In genomic region chrV:6278117-6279081, ce11 we compare ENCODE assay signal across 5 worm cellular contexts.
TF ChIP-seq lines count a peak whose summit lies in the region.

TSS of gene fil-2 (plus strand) at chrV:6279031.

TF ChIP-seq in whole organism, L1 larva, 84 proteins besides CTCF, POLR2A, EP300 and RAD21 (continues in another document):
- TF ChIP-seq nhr-47 (tag; optimal IDR thresholded peaks at IDR 0.05; lab: Kevin White, UChicago) (peak; percentile 14), nhr-84 (tag; optimal IDR thresholded peaks at IDR 0.05; lab: Kevin White, UChicago) (no peak), elt-2 (tag; optimal IDR thresholded peaks at IDR 0.05; lab: Kevin White, UChicago) (peak; percentile 21), unc-62 (GFP tag; optimal IDR thresholded peaks at IDR 0.05; lab: Kevin White, UChicago) (no peak), tlp-1 (tag; optimal IDR thresholded peaks at IDR 0.05; lab: Kevin White, UChicago) (no peak), swsn-7 (tag; optimal IDR thresholded peaks at IDR 0.05; lab: Kevin White, UChicago) (no peak), ceh-8 (GFP tag; optimal IDR thresholded peaks at IDR 0.05; lab: Kevin White, UChicago) (no peak), elt-3 (tag; optimal IDR thresholded peaks at IDR 0.05; lab: Kevin White, UChicago) (no peak), xbp-1 (tag; optimal IDR thresholded peaks at IDR 0.05; lab: Kevin White, UChicago) (no peak), mab-9 (GFP tag; IDR thresholded peaks at IDR 0.05; lab: Robert Waterston, UW) (no peak), sptf-1 (tag; optimal IDR thresholded peaks at IDR 0.05; lab: Kevin White, UChicago) (no peak), dpl-1 (GFP tag; optimal IDR thresholded peaks at IDR 0.05; lab: Kevin White, UChicago) (no peak), snu-23 (GFP tag; optimal IDR thresholded peaks at IDR 0.05; lab: Kevin White, UChicago) (no peak), efl-3 (GFP tag; optimal IDR thresholded peaks at IDR 0.05; lab: Kevin White, UChicago) (no peak), alr-1 (tag; optimal IDR thresholded peaks at IDR 0.05; lab: Kevin White, UChicago; ENCODE audit: borderline replicate concordance) (no peak), nhr-11 (tag; optimal IDR thresholded peaks at IDR 0.05; lab: Kevin White, UChicago) (no peak), nhr-20 (tag; optimal IDR thresholded peaks at IDR 0.05; lab: Kevin White, UChicago) (peak; percentile 52), mdl-1 (tag; optimal IDR thresholded peaks at IDR 0.05; lab: Kevin White, UChicago) (no peak), tbx-2 (tag; optimal IDR thresholded peaks at IDR 0.05; lab: Kevin White, UChicago) (no peak)

TF ChIP-seq in whole organism, L2 larva, 48 proteins besides CTCF, POLR2A, EP300 and RAD21:
- peak; percentile 13 for TF ChIP-seq lin-13 (GFP tag; optimal IDR thresholded peaks at IDR 0.05; lab: Kevin White, UChicago)
- TF ChIP-seq blmp-1 (tag; optimal IDR thresholded peaks at IDR 0.05; lab: Kevin White, UChicago; ENCODE audit: insufficient read depth), result peak; percentile 62
- TF ChIP-seq gmeb-1 (tag; optimal IDR thresholded peaks at IDR 0.05; lab: Kevin White, UChicago), result peak; percentile 67
- peak; percentile 43 for TF ChIP-seq nhr-25 (tag; optimal IDR thresholded peaks at IDR 0.05; lab: Kevin White, UChicago)
- no peak for TF ChIP-seq unc-39 (tag; optimal IDR thresholded peaks at IDR 0.05; lab: Kevin White, UChicago)
- TF ChIP-seq dmd-4 (tag; optimal IDR thresholded peaks at IDR 0.05; lab: Kevin White, UChicago), result no peak
- TF ChIP-seq ztf-4 (tag; optimal IDR thresholded peaks at IDR 0.05; lab: Kevin White, UChicago), result peak; percentile 29
- TF ChIP-seq egl-27 (tag; optimal IDR thresholded peaks at IDR 0.05; lab: Kevin White, UChicago), result no peak
- TF ChIP-seq fos-1 (tag; optimal IDR thresholded peaks at IDR 0.05; lab: Kevin White, UChicago), result peak; percentile 14
- TF ChIP-seq ama-1 (optimal IDR thresholded peaks at IDR 0.05; lab: Kevin White, UChicago), result peak; percentile 29
- peak; percentile 44 for TF ChIP-seq sma-9 (GFP tag; optimal IDR thresholded peaks at IDR 0.05; lab: Kevin White, UChicago)
- no peak for TF ChIP-seq sma-9 (tag; optimal IDR thresholded peaks at IDR 0.05; lab: Kevin White, UChicago)
- peak; percentile 12 for TF ChIP-seq nhr-21 (tag; optimal IDR thresholded peaks at IDR 0.05; lab: Kevin White, UChicago)
- TF ChIP-seq nhr-77 (tag; optimal IDR thresholded peaks at IDR 0.05; lab: Kevin White, UChicago), result no peak
- no peak for TF ChIP-seq mbf-1 (tag; optimal IDR thresholded peaks at IDR 0.05; lab: Kevin White, UChicago)
- no peak for TF ChIP-seq snpc-4 (tag; optimal IDR thresholded peaks at IDR 0.05; lab: Kevin White, UChicago)
- peak; percentile 32 for TF ChIP-seq crh-2 (tag; optimal IDR thresholded peaks at IDR 0.05; lab: Kevin White, UChicago)

TF ChIP-seq in whole organism, L3 larva, 47 proteins besides CTCF, POLR2A, EP300 and RAD21 (continues in another document):
- TF ChIP-seq ceh-16 (tag; optimal IDR thresholded peaks at IDR 0.05; lab: Kevin White, UChicago), result no peak
- TF ChIP-seq elt-2 (tag; optimal IDR thresholded peaks at IDR 0.05; lab: Kevin White, UChicago), result peak; percentile 51
- TF ChIP-seq nhr-28 (tag; optimal IDR thresholded peaks at IDR 0.05; lab: Kevin White, UChicago), result peak; percentile 46
- no peak for TF ChIP-seq ceh-28 (tag; optimal IDR thresholded peaks at IDR 0.05; lab: Kevin White, UChicago)
- TF ChIP-seq ama-1 (optimal IDR thresholded peaks at IDR 0.05; lab: Kevin White, UChicago), result no peak
- TF ChIP-seq nhr-12 (tag; optimal IDR thresholded peaks at IDR 0.05; lab: Kevin White, UChicago), result no peak
- TF ChIP-seq fos-1 (tag; optimal IDR thresholded peaks at IDR 0.05; lab: Kevin White, UChicago), result no peak
- no peak for TF ChIP-seq nhr-11 (tag; optimal IDR thresholded peaks at IDR 0.05; lab: Kevin White, UChicago)
- no peak for TF ChIP-seq tbx-2 (tag; optimal IDR thresholded peaks at IDR 0.05; lab: Kevin White, UChicago)
- TF ChIP-seq lsy-12 (tag; optimal IDR thresholded peaks at IDR 0.05; lab: Kevin White, UChicago), result peak; percentile 6
- TF ChIP-seq mml-1 (tag; optimal IDR thresholded peaks at IDR 0.05; lab: Kevin White, UChicago), result no peak
- no peak for TF ChIP-seq unc-62 (GFP tag; optimal IDR thresholded peaks at IDR 0.05; lab: Kevin White, UChicago)
- TF ChIP-seq ztf-4 (tag; optimal IDR thresholded peaks at IDR 0.05; lab: Kevin White, UChicago), result no peak
- TF ChIP-seq nhr-67 (tag; optimal IDR thresholded peaks at IDR 0.05; lab: Kevin White, UChicago), result no peak
- TF ChIP-seq lin-15B (tag; optimal IDR thresholded peaks at IDR 0.05; lab: Kevin White, UChicago), result no peak
- TF ChIP-seq zag-1 (tag; optimal IDR thresholded peaks at IDR 0.05; lab: Kevin White, UChicago), result no peak
- no peak for TF ChIP-seq unc-39 (tag; optimal IDR thresholded peaks at IDR 0.05; lab: Kevin White, UChicago)
- peak; percentile 75 for TF ChIP-seq nhr-43 (tag; optimal IDR thresholded peaks at IDR 0.05; lab: Kevin White, UChicago; ENCODE audit: poor library complexity, severe bottlenecking)
- no peak for TF ChIP-seq ztf-11 (tag; optimal IDR thresholded peaks at IDR 0.05; lab: Kevin White, UChicago)
- TF ChIP-seq daf-12 (tag; optimal IDR thresholded peaks at IDR 0.05; lab: Kevin White, UChicago), result no peak
- no peak for TF ChIP-seq sea-2 (GFP tag; optimal IDR thresholded peaks at IDR 0.05; lab: Kevin White, UChicago)
- no peak for TF ChIP-seq pha-4 (tag; optimal IDR thresholded peaks at IDR 0.05; lab: Kevin White, UChicago)

TF ChIP-seq in whole organism, L4 larva, 104 proteins besides CTCF, POLR2A, EP300 and RAD21 (continues in another document):
- TF ChIP-seq zip-11 (GFP tag; IDR thresholded peaks at IDR 0.05; lab: Robert Waterston, UW) (no peak), hlh-30 (tag; optimal IDR thresholded peaks at IDR 0.05; lab: Kevin White, UChicago; ENCODE audit: insufficient read depth) (peak; percentile 5), ceh-20 (GFP tag; IDR thresholded peaks at IDR 0.05; lab: Robert Waterston, UW) (0 out of 2 replicates have a peak, but pooled peaks have one; percentile 8), F26F4.8 (GFP tag; conservative IDR thresholded peaks at IDR 0.05; lab: Robert Waterston, UW) (no peak), nhr-25 (tag; optimal IDR thresholded peaks at IDR 0.05; lab: Kevin White, UChicago; ENCODE audit: borderline replicate concordance, insufficient read depth) (peak; percentile 28), daf-16 (GFP tag; optimal IDR thresholded peaks at IDR 0.05; lab: Kevin White, UChicago) (no peak), daf-16 (tag; optimal IDR thresholded peaks at IDR 0.05; lab: Kevin White, UChicago) (peak; percentile 77), nhr-237 (tag; optimal IDR thresholded peaks at IDR 0.05; lab: Kevin White, UChicago) (no peak), nhr-48 (tag; optimal IDR thresholded peaks at IDR 0.05; lab: Kevin White, UChicago) (no peak), ztf-7 (tag; optimal IDR thresholded peaks at IDR 0.05; lab: Kevin White, UChicago) (no peak), zip-2 (tag; optimal IDR thresholded peaks at IDR 0.05; lab: Kevin White, UChicago) (peak; percentile 52), php-3 (GFP tag; IDR thresholded peaks at IDR 0.05; lab: Robert Waterston, UW) (no peak), dve-1 (tag; optimal IDR thresholded peaks at IDR 0.05; lab: Kevin White, UChicago; ENCODE audit: insufficient read depth) (peak; percentile 69), ces-1 (GFP tag; optimal IDR thresholded peaks at IDR 0.05; lab: Kevin White, UChicago) (no peak), Y5F2A.4 (GFP tag; optimal IDR thresholded peaks at IDR 0.05; lab: Kevin White, UChicago) (no peak), ZK546.5 (tag; optimal IDR thresholded peaks at IDR 0.05; lab: Kevin White, UChicago) (no peak), lin-29 (GFP tag; IDR thresholded peaks at IDR 0.05; lab: Robert Waterston, UW) (0 out of 2 replicates have a peak, but pooled peaks have one; percentile 39), nhr-28 (tag; optimal IDR thresholded peaks at IDR 0.05; lab: Kevin White, UChicago) (peak; percentile 73), mxl-3 (GFP tag; optimal IDR thresholded peaks at IDR 0.05; lab: Kevin White, UChicago) (no peak), set-16 (GFP tag; IDR thresholded peaks at IDR 0.05; lab: Robert Waterston, UW) (no peak), ZK337.2 (GFP tag; IDR thresholded peaks at IDR 0.05; lab: Robert Waterston, UW) (no peak)

TF ChIP-seq in whole organism, young adult, 124 proteins besides CTCF, POLR2A, EP300 and RAD21 (continues in another document):
- TF ChIP-seq ztf-22 (GFP tag; optimal IDR thresholded peaks at IDR 0.05; lab: Kevin White, UChicago) (no peak), lag-1 (GFP tag; IDR thresholded peaks at IDR 0.05; lab: Robert Waterston, UW) (no peak), B0035.1 (tag; optimal IDR thresholded peaks at IDR 0.05; lab: Kevin White, UChicago) (no peak), B0336.3 (GFP tag; IDR thresholded peaks at IDR 0.05; lab: Robert Waterston, UW) (peak; percentile 91), snpc-4 (GFP tag; optimal IDR thresholded peaks at IDR 0.05; lab: Kevin White, UChicago) (no peak), snpc-4 (tag; optimal IDR thresholded peaks at IDR 0.05; lab: Kevin White, UChicago) (no peak), pbrm-1 (GFP tag; IDR thresholded peaks at IDR 0.05; lab: Robert Waterston, UW) (no peak; the same call in 1 of the 2 replicates), F52B5.7 (tag; optimal IDR thresholded peaks at IDR 0.05; lab: Kevin White, UChicago) (peak; percentile 12), ceh-27 (GFP tag; optimal IDR thresholded peaks at IDR 0.05; lab: Kevin White, UChicago) (no peak), F37B4.10 (GFP tag; IDR thresholded peaks at IDR 0.05; lab: Robert Waterston, UW) (0 out of 2 replicates have a peak, but pooled peaks have one; percentile 4), ceh-79 (tag; optimal IDR thresholded peaks at IDR 0.05; lab: Kevin White, UChicago) (peak; percentile 39), F22D6.2 (tag; optimal IDR thresholded peaks at IDR 0.05; lab: Kevin White, UChicago) (peak; percentile 17), Y53G8AR.9 (GFP tag; conservative IDR thresholded peaks at IDR 0.05; lab: Robert Waterston, UW) (peak; percentile 95), somi-1 (GFP tag; optimal IDR thresholded peaks at IDR 0.05; lab: Kevin White, UChicago) (no peak), chd-7 (tag; optimal IDR thresholded peaks at IDR 0.05; lab: Kevin White, UChicago) (peak; percentile 57), lin-26 (GFP tag; IDR thresholded peaks at IDR 0.05; lab: Robert Waterston, UW) (no peak), cebp-1 (GFP tag; IDR thresholded peaks at IDR 0.05; lab: Robert Waterston, UW) (no peak), cebp-1 (tag; optimal IDR thresholded peaks at IDR 0.05; lab: Kevin White, UChicago) (peak; percentile 71), K11D2.4 (GFP tag; IDR thresholded peaks at IDR 0.05; lab: Robert Waterston, UW) (peak; percentile 40), nfyb-1 (GFP tag; IDR thresholded peaks at IDR 0.05; lab: Robert Waterston, UW) (peak; percentile 79), hmg-1.2 (GFP tag; IDR thresholded peaks at IDR 0.05; lab: Robert Waterston, UW) (0 out of 2 replicates have a peak, but pooled peaks have one; percentile 21), zim-3 (tag; optimal IDR thresholded peaks at IDR 0.05; lab: Kevin White, UChicago) (peak; percentile 31), unc-130 (GFP tag; optimal IDR thresholded peaks at IDR 0.05; lab: Kevin White, UChicago) (no peak), ztf-18 (tag; optimal IDR thresholded peaks at IDR 0.05; lab: Kevin White, UChicago) (no peak), F39B2.1 (GFP tag; IDR thresholded peaks at IDR 0.05; lab: Robert Waterston, UW) (0 out of 2 replicates have a peak, but pooled peaks have one; percentile 16)
